Worm (Caenorhabditis elegans): ENCODE results near the gene fbxa-7.

- TF ChIP-seq ceh-2 (tag; optimal IDR thresholded peaks at IDR 0.05) (no peak), fkh-6 (tag; optimal IDR thresholded peaks at IDR 0.05) (no peak), fkh-10 (GFP tag; optimal IDR thresholded peaks at IDR 0.05) (no peak), ceh-9 (tag; optimal IDR thresholded peaks at IDR 0.05) (no peak), pha-4 (tag; optimal IDR thresholded peaks at IDR 0.05) (no peak), eyg-1 (tag; optimal IDR thresholded peaks at IDR 0.05) (no peak), madf-2 (tag; optimal IDR thresholded peaks at IDR 0.05) (no peak), hlh-13 (GFP tag; optimal IDR thresholded peaks at IDR 0.05) (no peak), unc-55 (GFP tag; optimal IDR thresholded peaks at IDR 0.05) (no peak), ceh-31 (tag; optimal IDR thresholded peaks at IDR 0.05) (no peak), nfya-1 (tag; optimal IDR thresholded peaks at IDR 0.05) (no peak), ttx-3 (tag; optimal IDR thresholded peaks at IDR 0.05) (no peak)
Measured at ce11 chrIII:2283341-2283847, 32.1 kb upstream of the fbxa-7 start.
